Worm (Caenorhabditis elegans) whole organism, L4 larva: ENCODE data around the gene C07B5.8.

ENCODE experiments used
- D1046.2 ChIP-seq: fragments of 200-800 bp; sonication (Bioruptor generic); IDR thresholded peaks from 2 replicates; pipeline ENCODE4 v1.3.6; 2022; ENCODE audit warnings: missing genetic modification characterization, missing compliant biosample characterization
- R02D3.7 ChIP-seq: fragments of 150-350 bp; sonication (generic microtip); optimal IDR thresholded peaks from 3 replicates; lab custom pipeline; 2014; ENCODE audit warnings: missing biosample characterization, missing genetic modification characterization
- ZK337.2 ChIP-seq: fragments of 200-800 bp; sonication (Bioruptor generic); IDR thresholded peaks from 2 replicates; pipeline ENCODE4 v1.3.6; 2022; ENCODE audit warnings: missing genetic modification reagents, missing genetic modification characterization, missing compliant biosample characterization
- aha-1 ChIP-seq: fragments of 150-350 bp; peaks from one replicate; lab custom pipeline; 2014; ENCODE audit warnings: missing biosample characterization, missing genetic modification characterization
- aly-2 ChIP-seq: sonication (generic microtip); optimal IDR thresholded peaks from 2 replicates; lab custom pipeline; 2018; ENCODE audit warnings: missing biosample characterization, missing genetic modification characterization
- ama-1 ChIP-seq: fragments of 150-350 bp; optimal IDR thresholded peaks from 2 replicates; lab custom pipeline; 2014; ENCODE audit warnings: inconsistent platforms, mixed read lengths
- ceh-20 ChIP-seq: fragments of 200-800 bp; sonication (Bioruptor generic); IDR thresholded peaks from 2 replicates; pipeline ENCODE4 v1.3.6; 2022; ENCODE audit warnings: missing genetic modification reagents, missing genetic modification characterization, missing compliant biosample characterization
- ceh-82 ChIP-seq: sonication (generic microtip); optimal IDR thresholded peaks from 2 replicates; lab custom pipeline; 2017; ENCODE audit warnings: missing biosample characterization, missing genetic modification characterization
- cey-2 ChIP-seq: sonication (generic microtip); optimal IDR thresholded peaks from 3 replicates; lab custom pipeline; 2017; ENCODE audit warnings: missing genetic modification characterization, mild to moderate bottlenecking, missing compliant biosample characterization, antibody characterized with exemption, borderline replicate concordance; ENCODE audit not compliant: insufficient read depth
- daf-16 ChIP-seq, 3 experiments: sonication (generic microtip); optimal IDR thresholded peaks; 2 replicates each; lab custom pipeline; 2016 to 2017; ENCODE audit warnings: missing genetic modification characterization in 3 of 3, missing genetic modification reagents in 3 of 3, mild to moderate bottlenecking in 2 of 3, missing compliant biosample characterization in 2 of 3, missing biosample characterization in 1 of 3, moderate library complexity in 1 of 3
- daf-8 ChIP-seq: fragments of 200-800 bp; sonication (Bioruptor generic); IDR thresholded peaks from 2 replicates; pipeline ENCODE4 v1.3.6; 2022; ENCODE audit warnings: missing genetic modification characterization, missing compliant biosample characterization
- dmd-6 ChIP-seq: fragments of 200-800 bp; sonication (Bioruptor generic); IDR thresholded peaks from 2 replicates; pipeline ENCODE4 v1.3.6; 2022; ENCODE audit warnings: missing genetic modification reagents, missing genetic modification characterization, missing compliant biosample characterization
- dmd-8 ChIP-seq: fragments of 200-800 bp; sonication (Bioruptor generic); IDR thresholded peaks from 2 replicates; pipeline ENCODE4 v1.3.6; 2022; ENCODE audit warnings: missing genetic modification characterization, missing compliant biosample characterization
- hif-1 ChIP-seq, 2 experiments: sonication (generic microtip); optimal IDR thresholded peaks; 2 replicates each; lab custom pipeline; 2016 to 2017; ENCODE audit warnings: missing compliant biosample characterization in 2 of 2, missing genetic modification characterization in 2 of 2, missing genetic modification reagents in 2 of 2, missing genotype in 2 of 2, mild to moderate bottlenecking in 1 of 2
- hlh-11 ChIP-seq: fragments of 200-800 bp; sonication (Bioruptor generic); optimal IDR thresholded peaks from 2 replicates; lab custom pipeline; 2018; ENCODE audit warnings: mild to moderate bottlenecking, missing genetic modification characterization, missing compliant biosample characterization
- hlh-30 ChIP-seq: sonication (generic microtip); optimal IDR thresholded peaks from 2 replicates; lab custom pipeline; 2017; ENCODE audit warnings: antibody characterized with exemption, mild to moderate bottlenecking, missing genetic modification characterization, missing compliant biosample characterization; ENCODE audit not compliant: insufficient read depth
- hmg-1.1 ChIP-seq: fragments of 200-800 bp; sonication (Bioruptor generic); IDR thresholded peaks from 2 replicates; pipeline ENCODE4 v1.3.6; 2022; ENCODE audit warnings: missing genetic modification reagents, missing genetic modification characterization, missing compliant biosample characterization
- jun-1 ChIP-seq: fragments of 150-350 bp; optimal IDR thresholded peaks from 2 replicates; lab custom pipeline; 2014; ENCODE audit warnings: missing biosample characterization, missing genetic modification reagents, missing genetic modification characterization
- lin-1 ChIP-seq: fragments of 200-800 bp; sonication (Bioruptor generic); IDR thresholded peaks from 2 replicates; pipeline ENCODE4 v1.3.6; 2022; ENCODE audit warnings: missing genetic modification reagents, missing genetic modification characterization, missing compliant biosample characterization
- lin-29 ChIP-seq: fragments of 200-800 bp; sonication (Bioruptor generic); IDR thresholded peaks from 2 replicates; pipeline ENCODE4 v1.3.6; 2022; ENCODE audit warnings: missing genetic modification reagents, missing genetic modification characterization, missing compliant biosample characterization
- lin-38 ChIP-seq: fragments of 200-800 bp; sonication (Bioruptor generic); IDR thresholded peaks from 2 replicates; pipeline ENCODE4 v1.3.6; 2022; ENCODE audit warnings: missing genetic modification reagents, missing genetic modification characterization, missing compliant biosample characterization
- lin-39 ChIP-seq: fragments of 150-350 bp; optimal IDR thresholded peaks from 2 replicates; lab custom pipeline; 2014; ENCODE audit warnings: missing biosample characterization, missing genetic modification reagents, missing genetic modification characterization
- mdl-1 ChIP-seq, 2 experiments: fragments of 150-350 bp in 1 of 2; sonication (generic microtip) in 1 of 2; optimal IDR thresholded peaks; 2 replicates each; lab custom pipeline; 2014 to 2017; ENCODE audit warnings: missing biosample characterization in 2 of 2, missing genetic modification characterization in 2 of 2
- mep-1 ChIP-seq: fragments of 150-350 bp; sonication (generic microtip); optimal IDR thresholded peaks from 3 replicates; lab custom pipeline; 2014; ENCODE audit warnings: missing biosample characterization, missing genetic modification characterization
- mxl-2 ChIP-seq: fragments of 200-800 bp; sonication (Bioruptor generic); conservative IDR thresholded peaks from 2 replicates; pipeline ENCODE4 v1.3.6; 2022; ENCODE audit warnings: missing genetic modification reagents, missing genetic modification characterization, missing compliant biosample characterization
- mxl-3 ChIP-seq: fragments of 200-800 bp; sonication (Bioruptor generic); optimal IDR thresholded peaks from 2 replicates; lab custom pipeline; 2018; ENCODE audit warnings: mild to moderate bottlenecking, missing genetic modification characterization, missing compliant biosample characterization
- nhr-10 ChIP-seq: fragments of 150-350 bp; optimal IDR thresholded peaks from 2 replicates; lab custom pipeline; 2014; ENCODE audit warnings: missing biosample characterization, missing genetic modification characterization
- nhr-102 ChIP-seq: sonication (generic microtip); optimal IDR thresholded peaks from 2 replicates; lab custom pipeline; 2016; ENCODE audit warnings: mild to moderate bottlenecking, missing genetic modification characterization, moderate library complexity, missing compliant biosample characterization
- nhr-11 ChIP-seq: fragments of 150-350 bp; optimal IDR thresholded peaks from 2 replicates; lab custom pipeline; 2014; ENCODE audit warnings: missing biosample characterization, missing genetic modification characterization
- nhr-25 ChIP-seq: sonication (generic microtip); optimal IDR thresholded peaks from 2 replicates; lab custom pipeline; 2017; ENCODE audit warnings: missing genetic modification characterization, mild to moderate bottlenecking, missing compliant biosample characterization, antibody characterized with exemption, moderate library complexity, borderline replicate concordance; ENCODE audit not compliant: insufficient read depth
- nhr-28 ChIP-seq: fragments of 150-350 bp; optimal IDR thresholded peaks from 2 replicates; lab custom pipeline; 2014; ENCODE audit warnings: missing biosample characterization, missing genetic modification characterization
- nhr-48 ChIP-seq: sonication (generic microtip); optimal IDR thresholded peaks from 2 replicates; lab custom pipeline; 2016; ENCODE audit warnings: mild to moderate bottlenecking, missing genetic modification characterization, missing compliant biosample characterization
- nhr-76 ChIP-seq: fragments of 150-350 bp; optimal IDR thresholded peaks from 2 replicates; lab custom pipeline; 2014; ENCODE audit warnings: missing biosample characterization, missing genetic modification characterization
- pha-4 ChIP-seq, 2 experiments: fragments of 150-350 bp in 1 of 2; fragments of 200-800 bp in 1 of 2; sonication (Bioruptor generic) in 1 of 2; IDR thresholded peaks in 1 of 2; optimal IDR thresholded peaks in 1 of 2; 2 replicates each; pipeline versions ENCODE4 v1.3.6 to Lab custom; 2014 to 2022; ENCODE audit warnings: missing genetic modification characterization in 2 of 2, missing genetic modification reagents in 2 of 2, missing biosample characterization in 1 of 2, missing compliant biosample characterization in 1 of 2
- pqm-1 ChIP-seq: sonication (generic microtip); optimal IDR thresholded peaks from 2 replicates; lab custom pipeline; 2017; ENCODE audit warnings: missing biosample characterization, missing genetic modification characterization
- sdz-12 ChIP-seq: fragments of 200-800 bp; sonication (Bioruptor generic); optimal IDR thresholded peaks from 2 replicates; lab custom pipeline; 2018; ENCODE audit warnings: mild to moderate bottlenecking, missing genetic modification characterization, missing compliant biosample characterization
- snpc-1.2 ChIP-seq: fragments of 200-800 bp; sonication (Bioruptor generic); IDR thresholded peaks from 2 replicates; pipeline ENCODE4 v1.3.6; 2022; ENCODE audit warnings: missing genetic modification reagents, missing genetic modification characterization, missing compliant biosample characterization
- spr-3 ChIP-seq: fragments of 200-800 bp; sonication (Bioruptor generic); optimal IDR thresholded peaks from 2 replicates; lab custom pipeline; 2018; ENCODE audit warnings: mild to moderate bottlenecking, missing genetic modification characterization, missing compliant biosample characterization
- tra-1 ChIP-seq: fragments of 200-800 bp; sonication (Bioruptor generic); IDR thresholded peaks from 2 replicates; pipeline ENCODE4 v1.3.6; 2022; ENCODE audit warnings: missing genetic modification reagents, missing genetic modification characterization, missing compliant biosample characterization
- unc-62 ChIP-seq, 3 experiments: fragments of 150-350 bp in 1 of 3; sonication (generic microtip); optimal IDR thresholded peaks in 2 of 3; peaks in 1 of 3; 1 replicate in 1 of 3; 2 replicates in 2 of 3; lab custom pipeline; 2014 to 2017; ENCODE audit warnings: missing biosample characterization in 3 of 3, missing genetic modification characterization in 3 of 3, missing genetic modification reagents in 3 of 3, missing genotype in 1 of 3

Gene C07B5.8

DNA sequence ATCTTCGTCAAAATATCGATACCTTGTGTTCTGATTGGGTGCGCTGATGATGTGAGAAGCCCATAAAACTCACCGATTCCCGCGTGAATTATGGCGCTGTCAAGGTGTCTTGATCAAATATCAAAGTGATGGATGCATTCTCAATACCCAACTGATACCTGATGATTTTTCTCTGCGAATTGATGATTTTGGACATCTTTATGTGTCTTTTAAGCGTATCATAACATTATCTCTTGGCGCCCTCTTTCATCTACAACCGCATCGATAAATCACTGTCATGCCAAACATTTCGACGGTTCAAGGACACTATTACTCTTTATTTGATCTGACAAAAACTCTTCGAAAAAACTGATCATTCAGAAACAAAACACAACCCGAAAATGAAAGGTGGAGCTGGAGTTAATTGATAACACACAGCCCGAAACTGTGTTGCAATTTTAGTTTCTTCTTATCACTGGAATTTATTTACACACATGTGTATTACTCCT, 10.7 kb upstream of the C07B5.8 start:
- TF ChIP-seq lin-39 (tag; lab: Kevin White, UChicago): no peak
- no peak for TF ChIP-seq ceh-82
- TF ChIP-seq ama-1 (lab: Kevin White, UChicago): no peak
- TF ChIP-seq ceh-20 (GFP tag; lab: Robert Waterston, UW): peak; percentile 79
- TF ChIP-seq nhr-11 (tag; lab: Kevin White, UChicago): peak; percentile 28
- no peak for TF ChIP-seq daf-8 (GFP tag; lab: Robert Waterston, UW)
- peak; percentile 6 for TF ChIP-seq nhr-10 (tag; lab: Kevin White, UChicago)
- TF ChIP-seq hlh-30: peak; percentile 26
- no peak for TF ChIP-seq ZK337.2 (GFP tag; lab: Robert Waterston, UW)
- no peak for TF ChIP-seq lin-29 (GFP tag; lab: Robert Waterston, UW)
- TF ChIP-seq pqm-1 (tag; lab: Kevin White, UChicago): peak; percentile 78
- peak; percentile 56 for TF ChIP-seq hlh-11 (tag; lab: Kevin White, UChicago)
- TF ChIP-seq hif-1 (tag; optimal IDR thresholded peaks at IDR 0.05; lab: Kevin White, UChicago): no peak
- no peak for TF ChIP-seq aha-1 (tag; lab: Kevin White, UChicago)
- TF ChIP-seq cey-2 (tag; lab: Kevin White, UChicago): no peak
- TF ChIP-seq nhr-28: peak; percentile 52
- TF ChIP-seq mxl-2 (GFP tag; lab: Robert Waterston, UW): no peak
- no peak for TF ChIP-seq nhr-76 (tag; lab: Kevin White, UChicago)
- TF ChIP-seq mep-1: peak; percentile 31
- peak; percentile 29; the same call in 1 of the 2 replicates for TF ChIP-seq dmd-6 (GFP tag; lab: Robert Waterston, UW)
- no peak for TF ChIP-seq sdz-12 (GFP tag; lab: Kevin White, UChicago)
- TF ChIP-seq pha-4 (GFP tag; IDR thresholded peaks at IDR 0.05; lab: Robert Waterston, UW): no peak
- no peak for TF ChIP-seq pha-4 (tag; optimal IDR thresholded peaks at IDR 0.05; lab: Kevin White, UChicago)
- no peak for TF ChIP-seq hmg-1.1
- TF ChIP-seq mdl-1 (tag; optimal IDR thresholded peaks at IDR 0.05; lab: Kevin White, UChicago): peak in 1 of 2 experiments; percentile 28
- TF ChIP-seq D1046.2 (GFP tag; lab: Robert Waterston, UW): no peak
- peak; percentile 40 for TF ChIP-seq nhr-48 (tag; lab: Kevin White, UChicago)
- TF ChIP-seq mxl-3 (GFP tag; lab: Kevin White, UChicago): peak; percentile 34
- TF ChIP-seq nhr-102 (tag; lab: Kevin White, UChicago): no peak
- peak in 1 of 2 experiments; percentile 100 for TF ChIP-seq unc-62 (GFP tag; optimal IDR thresholded peaks at IDR 0.05 in 1 of 2; lab: Kevin White, UChicago)
- no peak for TF ChIP-seq unc-62 (tag; optimal IDR thresholded peaks at IDR 0.05; lab: Kevin White, UChicago)
- TF ChIP-seq lin-38 (GFP tag; lab: Robert Waterston, UW): no peak
- TF ChIP-seq R02D3.7 (tag; lab: Kevin White, UChicago): no peak
- no peak for TF ChIP-seq aly-2 (tag; lab: Kevin White, UChicago)
- TF ChIP-seq tra-1: peak; percentile 45; the same call in 1 of the 2 replicates
- no peak for TF ChIP-seq daf-16 (GFP tag; optimal IDR thresholded peaks at IDR 0.05; lab: Kevin White, UChicago)
- TF ChIP-seq daf-16 (tag; optimal IDR thresholded peaks at IDR 0.05; lab: Kevin White, UChicago): peak; percentile 76
- TF ChIP-seq dmd-8: no peak
- peak; percentile 56 for TF ChIP-seq nhr-25 (tag; lab: Kevin White, UChicago)
- no peak for TF ChIP-seq snpc-1.2 (GFP tag; lab: Robert Waterston, UW)

DNA sequence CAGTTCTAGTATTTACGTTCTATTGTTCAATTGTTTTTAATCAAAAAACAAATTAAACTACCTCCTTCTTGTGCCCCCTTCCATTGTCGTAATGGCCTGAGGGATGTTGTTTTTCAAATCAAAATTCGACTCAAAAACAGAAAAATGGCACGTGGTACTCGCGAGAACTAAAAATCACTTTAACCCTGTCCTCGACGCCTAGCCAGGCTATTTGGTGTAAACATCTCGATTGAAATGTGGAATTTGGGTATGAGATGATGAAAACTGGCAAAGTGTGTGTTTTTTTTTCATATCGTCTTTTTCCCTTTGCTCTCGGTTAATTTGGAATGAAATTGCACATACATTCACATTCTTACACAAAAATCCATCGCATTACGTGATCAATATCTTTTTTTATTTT, 10.1 kb upstream of the C07B5.8 start:
- TF ChIP-seq mdl-1 (tag; optimal IDR thresholded peaks at IDR 0.05; lab: Kevin White, UChicago) (no peak), R02D3.7 (tag; lab: Kevin White, UChicago) (no peak), aha-1 (tag; lab: Kevin White, UChicago) (no peak), lin-1 (no peak), spr-3 (GFP tag; lab: Kevin White, UChicago) (no peak), jun-1 (tag; lab: Kevin White, UChicago) (no peak), daf-16 (GFP tag; optimal IDR thresholded peaks at IDR 0.05; lab: Kevin White, UChicago) (peak in 1 of 2 experiments; percentile 49), daf-16 (tag; optimal IDR thresholded peaks at IDR 0.05; lab: Kevin White, UChicago) (no peak)
